Worm (Caenorhabditis elegans): ENCODE results near the gene T04G9.6.

T04G9.6 gene

DNA sequence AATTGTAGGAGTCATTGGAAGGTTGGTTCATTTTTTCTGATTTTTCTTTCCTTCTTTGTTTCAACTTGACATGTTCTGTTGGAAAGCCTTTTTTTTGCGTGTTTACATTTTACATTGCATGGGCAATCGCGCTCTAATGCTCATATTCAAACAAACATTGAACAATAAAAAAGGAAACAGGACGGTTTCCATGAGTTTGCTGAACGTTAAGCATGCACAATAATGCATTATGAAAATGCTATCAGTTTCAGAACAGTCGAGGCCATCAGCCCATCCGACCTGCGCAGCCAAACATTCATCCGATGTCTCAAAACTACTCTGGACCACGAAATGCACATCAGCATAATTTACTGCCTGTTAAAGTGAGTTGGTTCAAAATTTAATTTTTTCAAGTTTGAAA lies 5.8 kb upstream of the T04G9.6 start:
- TF ChIP-seq F49E8.2 (tag; optimal IDR thresholded peaks at IDR 0.05; ENCODE audit: insufficient read depth) = no peak
- TF ChIP-seq nhr-90 (tag; optimal IDR thresholded peaks at IDR 0.05) = no peak
- no peak for TF ChIP-seq attf-3 (GFP tag; conservative IDR thresholded peaks at IDR 0.05)
- no peak for TF ChIP-seq tbp1 (GFP tag; optimal IDR thresholded peaks at IDR 0.05)
- TF ChIP-seq hmg-20 (GFP tag; IDR thresholded peaks at IDR 0.05) = no peak
- TF ChIP-seq F39B2.1 (GFP tag; IDR thresholded peaks at IDR 0.05) = no peak
- no peak for TF ChIP-seq snpc-4 (GFP tag; optimal IDR thresholded peaks at IDR 0.05)
- TF ChIP-seq snpc-4 (tag; optimal IDR thresholded peaks at IDR 0.05) = no peak
- TF ChIP-seq B0261.1 (tag; optimal IDR thresholded peaks at IDR 0.05) = no peak
- no peak for TF ChIP-seq Y95B8A.8 (GFP tag; IDR thresholded peaks at IDR 0.05)
- no peak for TF ChIP-seq F57C9.4 (tag; optimal IDR thresholded peaks at IDR 0.05)
- TF ChIP-seq B0336.3 (GFP tag; IDR thresholded peaks at IDR 0.05) = no peak
- TF ChIP-seq Y53F4B.3 (GFP tag; IDR thresholded peaks at IDR 0.05) = no peak

DNA sequence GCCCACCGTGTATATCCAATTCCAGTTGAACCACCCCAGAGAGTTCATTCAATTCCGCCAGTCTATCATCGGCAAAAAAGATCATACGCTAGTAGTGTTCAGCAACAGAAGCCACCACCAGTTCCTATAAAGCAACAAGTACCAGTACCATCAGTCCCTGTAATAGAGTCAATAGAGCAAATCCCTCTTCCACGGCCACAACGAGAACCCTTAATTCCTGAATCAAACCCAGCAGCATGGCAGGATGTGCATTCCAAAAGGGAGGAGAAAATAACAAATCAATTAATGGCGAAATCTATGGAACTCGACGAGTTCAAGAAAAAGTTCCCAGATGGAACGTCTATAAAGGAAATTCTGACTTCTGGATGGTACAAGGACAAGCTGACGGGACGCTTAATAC lies 5.1 kb upstream of the T04G9.6 start:
- no peak for TF ChIP-seq gei-17 (GFP tag; optimal IDR thresholded peaks at IDR 0.05)
- no peak for TF ChIP-seq hmg-1.2 (GFP tag; IDR thresholded peaks at IDR 0.05)
- no peak for TF ChIP-seq T07F8.4 (tag; optimal IDR thresholded peaks at IDR 0.05)
- TF ChIP-seq ceh-40 (GFP tag; IDR thresholded peaks at IDR 0.05) = no peak
- TF ChIP-seq nhr-179 (tag; optimal IDR thresholded peaks at IDR 0.05) = no peak
- TF ChIP-seq mcd-1 (GFP tag; IDR thresholded peaks at IDR 0.05) = no peak
- TF ChIP-seq madf-3 (GFP tag; IDR thresholded peaks at IDR 0.05) = no peak
- no peak for TF ChIP-seq him-1 (tag; optimal IDR thresholded peaks at IDR 0.05)
- no peak for TF ChIP-seq lag-1 (GFP tag; IDR thresholded peaks at IDR 0.05)
- no peak for TF ChIP-seq unc-130 (GFP tag; optimal IDR thresholded peaks at IDR 0.05)
- no peak for TF ChIP-seq F22D6.2 (tag; optimal IDR thresholded peaks at IDR 0.05)
- TF ChIP-seq ztf-18 (tag; optimal IDR thresholded peaks at IDR 0.05) = no peak
- no peak for TF ChIP-seq hlh-26 (GFP tag; conservative IDR thresholded peaks at IDR 0.05)
- no peak for TF ChIP-seq aptf-2 (GFP tag; conservative IDR thresholded peaks at IDR 0.05)

DNA sequence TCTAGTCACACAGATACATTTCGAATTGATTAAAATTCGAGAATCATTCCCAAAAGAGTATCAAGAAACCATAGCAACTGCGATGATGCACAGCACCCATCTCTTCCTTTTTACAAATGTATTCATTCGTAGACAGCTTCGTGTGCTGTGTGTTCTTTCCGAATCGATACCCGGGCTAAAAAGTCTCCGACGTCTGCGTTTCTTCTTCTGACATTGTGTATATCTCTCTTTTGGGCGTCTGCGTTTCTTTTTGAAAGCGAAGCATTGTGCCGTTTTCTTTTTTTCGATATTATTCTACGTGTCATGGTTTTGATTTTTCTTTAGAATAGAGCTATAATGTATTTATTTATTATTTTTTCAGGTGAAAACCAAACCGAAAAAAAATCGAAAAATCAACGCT lies 3.2 kb upstream of the T04G9.6 start, which contains the start of gene attf-5:
Gene attf-5, plus strand, starts transcription at position 362 of the 400 bp plus-strand sequence.
- TF ChIP-seq F10E7.11 (tag; optimal IDR thresholded peaks at IDR 0.05) = no peak
- TF ChIP-seq hmg-1.2 (GFP tag; IDR thresholded peaks at IDR 0.05) = peak; percentile 88

DNA sequence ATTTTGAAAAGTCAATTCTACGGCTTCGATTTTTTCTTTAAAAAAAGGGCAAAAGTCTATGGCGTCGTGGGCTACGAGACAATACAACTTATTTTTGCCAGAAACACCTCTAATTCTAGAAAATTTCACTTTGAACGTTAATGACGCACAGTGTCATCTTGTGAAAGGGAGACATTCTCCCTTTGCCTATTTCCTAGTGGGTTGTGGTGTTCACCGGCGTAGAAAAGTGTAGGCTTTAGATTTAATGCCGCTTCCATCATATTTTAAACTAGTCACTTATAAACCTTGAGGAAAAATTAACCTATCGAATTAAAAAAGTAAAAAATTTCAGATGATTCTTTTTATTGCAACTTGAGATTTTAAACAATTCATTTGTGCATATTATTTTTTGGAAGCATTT lies 615 bp upstream of the T04G9.6 start:
- TF ChIP-seq attf-5 (GFP tag; optimal IDR thresholded peaks at IDR 0.05) (no peak), gei-17 (GFP tag; optimal IDR thresholded peaks at IDR 0.05) (peak; percentile 66)

DNA sequence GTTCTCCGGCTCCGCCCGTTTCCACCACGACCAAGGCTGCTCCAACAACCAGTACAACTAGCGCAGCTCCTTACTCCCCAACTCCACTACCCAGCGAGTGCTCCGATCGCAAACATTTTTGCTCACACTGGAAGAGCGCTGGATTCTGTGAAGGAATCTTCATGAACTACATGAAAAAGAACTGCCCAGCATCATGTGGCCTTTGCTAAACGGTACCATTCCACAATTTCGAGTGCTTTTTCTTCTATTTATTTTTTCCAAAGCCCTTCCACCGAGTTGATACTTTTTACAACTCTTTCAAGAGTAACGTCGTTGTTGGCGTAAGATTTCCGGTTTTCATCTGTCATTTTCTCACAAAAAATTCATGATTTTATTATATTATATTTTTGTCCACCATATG lies 4.7 kb downstream of the T04G9.6 start:
- TF ChIP-seq hrde-1 (tag; optimal IDR thresholded peaks at IDR 0.05; ENCODE audit: borderline replicate concordance) (no peak), him-1 (tag; optimal IDR thresholded peaks at IDR 0.05) (no peak), die-1 (tag; optimal IDR thresholded peaks at IDR 0.05) (no peak)

DNA sequence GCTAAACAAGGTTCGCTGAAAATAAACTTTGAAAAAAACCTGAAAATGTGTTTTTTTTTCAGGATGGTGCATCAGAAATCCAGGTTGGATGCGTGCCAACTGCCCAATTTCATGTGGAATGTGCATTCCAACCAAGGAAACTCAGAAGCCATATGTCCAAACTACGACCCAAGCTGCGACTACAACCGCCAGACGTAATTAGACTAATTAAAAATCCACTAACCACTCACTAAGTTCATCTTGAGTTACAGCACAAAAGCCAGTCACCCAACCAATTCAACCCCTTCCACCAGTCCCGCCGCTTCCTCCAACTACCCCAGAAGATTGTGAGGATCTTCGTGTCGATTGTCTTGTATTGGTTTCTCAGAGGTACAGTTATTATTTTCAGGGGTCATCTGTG lies 5.5 kb downstream of the T04G9.6 start:
- TF ChIP-seq madf-10 (tag; optimal IDR thresholded peaks at IDR 0.05) (no peak), T07F8.4 (tag; optimal IDR thresholded peaks at IDR 0.05) (no peak), let-607 (tag; optimal IDR thresholded peaks at IDR 0.05) (no peak), snpc-3.4 (tag; optimal IDR thresholded peaks at IDR 0.05) (no peak), T26A5.8 (tag; optimal IDR thresholded peaks at IDR 0.05) (no peak), F49E8.2 (tag; optimal IDR thresholded peaks at IDR 0.05; ENCODE audit: insufficient read depth) (no peak), zim-3 (tag; optimal IDR thresholded peaks at IDR 0.05) (no peak), F33H1.4 (GFP tag; IDR thresholded peaks at IDR 0.05) (no peak), nfya-1 (tag; optimal IDR thresholded peaks at IDR 0.05; ENCODE audit: borderline replicate concordance, insufficient read depth) (no peak), B0261.1 (tag; optimal IDR thresholded peaks at IDR 0.05) (no peak), lin-35 (GFP tag; optimal IDR thresholded peaks at IDR 0.05) (no peak), lir-1 (GFP tag; conservative IDR thresholded peaks at IDR 0.05) (no peak)

All from whole organism, young adult.